Worm (Caenorhabditis elegans) whole organism, late embryonic: Measurements from ENCODE around the gene pfn-3.

Source experiments
- F13H6.1 ChIP-seq: sonication (generic microtip); optimal IDR thresholded peaks from 2 replicates; lab custom pipeline; 2016; ENCODE audit warnings: missing genetic modification characterization, missing compliant biosample characterization
- K09A11.1 ChIP-seq: sonication (generic microtip); optimal IDR thresholded peaks from 2 replicates; lab custom pipeline; 2017; ENCODE audit warnings: antibody characterized with exemption, mild to moderate bottlenecking, missing genetic modification characterization, missing compliant biosample characterization; ENCODE audit not compliant: insufficient read depth
- T23F11.4 ChIP-seq: fragments of 200-800 bp; sonication (Bioruptor generic); optimal IDR thresholded peaks from 2 replicates; lab custom pipeline; 2018; ENCODE audit warnings: mild to moderate bottlenecking, missing genetic modification characterization, missing compliant biosample characterization
- Y22D7AL.16 ChIP-seq: sonication (generic microtip); optimal IDR thresholded peaks from 2 replicates; lab custom pipeline; 2016; ENCODE audit warnings: missing genetic modification characterization, missing compliant biosample characterization
- ama-1 ChIP-seq: fragments of 150-350 bp; optimal IDR thresholded peaks from 2 replicates; lab custom pipeline; 2014
- ceh-14 ChIP-seq: sonication (generic microtip); optimal IDR thresholded peaks from 2 replicates; lab custom pipeline; 2016; ENCODE audit warnings: missing genotype, missing genetic modification characterization, missing compliant biosample characterization
- ceh-18 ChIP-seq: sonication (generic microtip); optimal IDR thresholded peaks from 2 replicates; lab custom pipeline; 2016; ENCODE audit warnings: missing genetic modification characterization, missing compliant biosample characterization
- ceh-24 ChIP-seq: sonication (generic microtip); optimal IDR thresholded peaks from 2 replicates; lab custom pipeline; 2016; ENCODE audit warnings: mild to moderate bottlenecking, missing genetic modification characterization, missing compliant biosample characterization
- ceh-31 ChIP-seq: sonication (generic microtip); optimal IDR thresholded peaks from 2 replicates; lab custom pipeline; 2016; ENCODE audit warnings: missing genetic modification characterization, missing compliant biosample characterization
- ceh-34 ChIP-seq: sonication (generic microtip); optimal IDR thresholded peaks from 2 replicates; lab custom pipeline; 2016; ENCODE audit warnings: mild to moderate bottlenecking, missing genetic modification characterization, missing compliant biosample characterization
- ceh-6 ChIP-seq: fragments of 200-800 bp; sonication (Bioruptor generic); optimal IDR thresholded peaks from 2 replicates; lab custom pipeline; 2018; ENCODE audit warnings: mild to moderate bottlenecking, missing genetic modification characterization, missing compliant biosample characterization
- che-1 ChIP-seq: sonication (generic microtip); optimal IDR thresholded peaks from 2 replicates; lab custom pipeline; 2016; ENCODE audit warnings: mild to moderate bottlenecking, missing genetic modification characterization, missing compliant biosample characterization
- elt-2 ChIP-seq: sonication (generic microtip); optimal IDR thresholded peaks from 2 replicates; lab custom pipeline; 2016; ENCODE audit warnings: missing genetic modification reagents, missing genetic modification characterization, missing compliant biosample characterization
- fax-1 ChIP-seq: sonication (generic microtip); optimal IDR thresholded peaks from 2 replicates; lab custom pipeline; 2016; ENCODE audit warnings: missing genotype, missing genetic modification characterization, missing compliant biosample characterization
- fkh-10 ChIP-seq: fragments of 150-350 bp; optimal IDR thresholded peaks from 2 replicates; lab custom pipeline; 2014; ENCODE audit warnings: missing biosample characterization, missing genetic modification reagents, missing genetic modification characterization
- hlh-15 ChIP-seq: sonication (generic microtip); optimal IDR thresholded peaks from 2 replicates; lab custom pipeline; 2016; ENCODE audit warnings: missing genetic modification characterization, missing compliant biosample characterization
- hlh-30 ChIP-seq: sonication (generic microtip); optimal IDR thresholded peaks from 2 replicates; lab custom pipeline; 2017; ENCODE audit warnings: antibody characterized with exemption, missing genetic modification characterization, missing compliant biosample characterization; ENCODE audit not compliant: insufficient read depth
- hlh-8 ChIP-seq: sonication (generic microtip); optimal IDR thresholded peaks from 2 replicates; lab custom pipeline; 2016; ENCODE audit warnings: missing genotype, missing genetic modification characterization, missing compliant biosample characterization
- madf-2 ChIP-seq: sonication (generic microtip); optimal IDR thresholded peaks from 2 replicates; lab custom pipeline; 2017; ENCODE audit warnings: missing genetic modification characterization, missing compliant biosample characterization
- nfya-1 ChIP-seq: sonication (generic microtip); optimal IDR thresholded peaks from 2 replicates; lab custom pipeline; 2017; ENCODE audit warnings: missing genetic modification characterization, mild to moderate bottlenecking, missing compliant biosample characterization, antibody characterized with exemption, moderate library complexity
- nhr-11 ChIP-seq: fragments of 150-350 bp; optimal IDR thresholded peaks from 2 replicates; lab custom pipeline; 2014; ENCODE audit warnings: missing biosample characterization, missing genetic modification characterization
- npax-4 ChIP-seq: sonication (generic microtip); optimal IDR thresholded peaks from 2 replicates; lab custom pipeline; 2016; ENCODE audit warnings: missing genetic modification characterization, missing compliant biosample characterization
- pqm-1 ChIP-seq: sonication (generic microtip); optimal IDR thresholded peaks from 2 replicates; lab custom pipeline; 2016; ENCODE audit warnings: missing genetic modification characterization, missing compliant biosample characterization
- ref-2 ChIP-seq: sonication (generic microtip); optimal IDR thresholded peaks from 2 replicates; lab custom pipeline; 2016; ENCODE audit warnings: missing genetic modification characterization, missing compliant biosample characterization
- rnt-1 ChIP-seq: sonication (generic microtip); optimal IDR thresholded peaks from 2 replicates; lab custom pipeline; 2016; ENCODE audit warnings: missing genetic modification characterization, missing compliant biosample characterization
- sdc-2 ChIP-seq: sonication (generic microtip); optimal IDR thresholded peaks from 2 replicates; lab custom pipeline; 2016; ENCODE audit warnings: missing genotype, missing genetic modification characterization, missing compliant biosample characterization
- sox-2 ChIP-seq: fragments of 200-800 bp; sonication (Bioruptor generic); IDR thresholded peaks from 2 replicates; pipeline ENCODE4 v1.3.6; 2022; ENCODE audit warnings: missing genetic modification reagents, missing genetic modification characterization, missing compliant biosample characterization
- sox-4 ChIP-seq: sonication (generic microtip); optimal IDR thresholded peaks from 2 replicates; lab custom pipeline; 2017; ENCODE audit warnings: mild to moderate bottlenecking, missing genetic modification characterization, inconsistent platforms, missing compliant biosample characterization
- tbx-2 ChIP-seq: sonication (generic microtip); optimal IDR thresholded peaks from 2 replicates; lab custom pipeline; 2016; ENCODE audit warnings: missing genetic modification characterization, missing compliant biosample characterization
- tbx-7 ChIP-seq: sonication (generic microtip); optimal IDR thresholded peaks from 2 replicates; lab custom pipeline; 2016; ENCODE audit warnings: missing genotype, missing genetic modification characterization, missing compliant biosample characterization
- unc-3 ChIP-seq, 2 experiments: fragments of 200-800 bp in 1 of 2; sonication (Bioruptor generic) in 1 of 2; sonication (generic microtip) in 1 of 2; conservative IDR thresholded peaks in 1 of 2; optimal IDR thresholded peaks in 1 of 2; 2 replicates each; pipeline versions ENCODE4 v1.3.6 to Lab custom; 2016 to 2022; ENCODE audit warnings: missing compliant biosample characterization in 2 of 2, missing genetic modification characterization in 2 of 2, missing genetic modification reagents in 1 of 2
- unc-42 ChIP-seq: sonication (generic microtip); optimal IDR thresholded peaks from 2 replicates; lab custom pipeline; 2016; ENCODE audit warnings: missing genotype, missing genetic modification characterization, missing compliant biosample characterization
- unc-55 ChIP-seq: sonication (generic microtip); optimal IDR thresholded peaks from 2 replicates; lab custom pipeline; 2017; ENCODE audit warnings: missing biosample characterization, missing genetic modification reagents, missing genetic modification characterization
- unc-86 ChIP-seq: sonication (generic microtip); optimal IDR thresholded peaks from 2 replicates; lab custom pipeline; 2016; ENCODE audit warnings: missing genetic modification characterization, missing compliant biosample characterization

Gene pfn-3

DNA sequence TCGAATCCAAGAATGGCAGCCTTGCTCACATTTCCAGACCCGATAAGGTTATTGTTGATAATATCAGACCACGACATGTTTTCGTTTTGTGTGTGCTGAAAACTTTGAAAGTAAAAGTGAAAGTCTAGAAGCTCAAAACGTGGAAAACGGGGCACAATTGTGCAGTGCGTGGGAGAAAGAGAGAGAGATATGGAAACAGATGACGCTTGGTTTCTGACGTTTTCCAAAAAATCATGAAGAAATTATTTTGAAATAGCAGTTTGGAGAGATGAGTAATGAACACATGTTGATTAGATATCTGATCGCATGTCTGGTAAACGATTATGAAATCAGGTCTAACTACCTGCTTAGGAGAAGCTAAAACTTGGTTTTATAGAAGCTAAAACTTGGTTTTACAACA lies at the start of gene pfn-3:
Gene pfn-3, minus strand, starts transcription at position 101 of the 400 bp plus-strand sequence.
- TF ChIP-seq che-1 (tag; lab: Kevin White, UChicago) (no peak), hlh-15 (no peak), unc-55 (GFP tag; lab: Kevin White, UChicago) (peak; percentile 23)

ce11 chrX:1128503-1129036 lies 48.1 kb upstream of the pfn-3 start, which contains the start of gene snx-1:
Gene snx-1 (plus strand): TSS chrX:1128986.
- no peak for TF ChIP-seq F13H6.1 (tag; lab: Kevin White, UChicago)
- peak; percentile 24 for TF ChIP-seq nfya-1 (tag; lab: Kevin White, UChicago)
- TF ChIP-seq tbx-2 (tag; lab: Kevin White, UChicago): peak; percentile 11
- peak; percentile 6 for TF ChIP-seq hlh-8 (tag; lab: Kevin White, UChicago)
- peak; percentile 18 for TF ChIP-seq unc-42 (tag; lab: Kevin White, UChicago)
- TF ChIP-seq ceh-6 (GFP tag; lab: Kevin White, UChicago): peak; percentile 6
- TF ChIP-seq T23F11.4: no peak
- no peak for TF ChIP-seq rnt-1 (tag; lab: Kevin White, UChicago)
- peak; percentile 36 for TF ChIP-seq ref-2 (tag; lab: Kevin White, UChicago)
- peak; percentile 38 for TF ChIP-seq ceh-31
- TF ChIP-seq hlh-30 (tag; lab: Kevin White, UChicago): peak; percentile 51
- no peak for TF ChIP-seq fkh-10 (GFP tag; lab: Kevin White, UChicago)
- TF ChIP-seq sox-4 (tag; lab: Kevin White, UChicago): no peak
- peak; percentile 41 for TF ChIP-seq sdc-2
- peak; percentile 35 for TF ChIP-seq ceh-18 (tag; lab: Kevin White, UChicago)

- no peak for TF ChIP-seq ama-1
- TF ChIP-seq ref-2 (tag; lab: Kevin White, UChicago): no peak
- no peak for TF ChIP-seq hlh-8 (tag; lab: Kevin White, UChicago)
- TF ChIP-seq npax-4 (tag; lab: Kevin White, UChicago): no peak
- TF ChIP-seq ceh-14 (tag; lab: Kevin White, UChicago): no peak
- no peak for TF ChIP-seq K09A11.1
- TF ChIP-seq ceh-24 (tag; lab: Kevin White, UChicago): no peak
- no peak for TF ChIP-seq ceh-34 (tag; lab: Kevin White, UChicago)
- no peak for TF ChIP-seq fax-1 (tag; lab: Kevin White, UChicago)
- TF ChIP-seq rnt-1 (tag; lab: Kevin White, UChicago): no peak
- no peak for TF ChIP-seq T23F11.4
- TF ChIP-seq tbx-7 (tag; lab: Kevin White, UChicago): no peak
- no peak for TF ChIP-seq pqm-1 (tag; lab: Kevin White, UChicago)
- no peak for TF ChIP-seq madf-2
Observed at ce11 chrX:1126207-1126606, 45.8 kb upstream of the pfn-3 start.

DNA sequence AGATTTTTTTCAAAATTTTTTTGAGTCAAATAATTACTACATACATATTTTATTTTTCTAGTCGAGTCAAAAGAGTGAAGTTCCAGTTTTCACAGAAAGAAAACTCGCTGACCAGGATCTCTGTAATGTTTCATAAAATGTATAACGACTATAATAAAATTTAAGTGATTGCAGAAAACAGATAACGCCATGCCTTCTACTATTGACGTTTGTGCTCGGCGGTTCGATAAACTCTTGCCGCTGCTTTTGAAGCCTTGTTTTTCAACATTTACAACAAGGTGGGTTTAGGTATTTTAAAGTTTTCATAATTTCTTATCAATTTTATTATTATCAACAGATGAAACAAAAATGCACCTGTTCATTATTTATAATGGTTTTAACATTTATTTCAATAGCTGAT lies 45.0 kb upstream of the pfn-3 start, which contains the start of gene lmp-2:
Gene lmp-2, plus strand, starts transcription at position 190 of the 400 bp plus-strand sequence.
- TF ChIP-seq nhr-11 (tag; lab: Kevin White, UChicago): no peak
- TF ChIP-seq elt-2 (tag; lab: Kevin White, UChicago): no peak
- no peak for TF ChIP-seq unc-86
- no peak for TF ChIP-seq hlh-8 (tag; lab: Kevin White, UChicago)
- no peak for TF ChIP-seq K09A11.1
- no peak for TF ChIP-seq Y22D7AL.16 (tag; lab: Kevin White, UChicago)
- no peak for TF ChIP-seq nfya-1 (tag; lab: Kevin White, UChicago)
- TF ChIP-seq ceh-6 (GFP tag; lab: Kevin White, UChicago): no peak
- no peak for TF ChIP-seq unc-3 (GFP tag; conservative IDR thresholded peaks at IDR 0.05; lab: Robert Waterston, UW)
- TF ChIP-seq unc-3 (tag; optimal IDR thresholded peaks at IDR 0.05; lab: Kevin White, UChicago): no peak

DNA sequence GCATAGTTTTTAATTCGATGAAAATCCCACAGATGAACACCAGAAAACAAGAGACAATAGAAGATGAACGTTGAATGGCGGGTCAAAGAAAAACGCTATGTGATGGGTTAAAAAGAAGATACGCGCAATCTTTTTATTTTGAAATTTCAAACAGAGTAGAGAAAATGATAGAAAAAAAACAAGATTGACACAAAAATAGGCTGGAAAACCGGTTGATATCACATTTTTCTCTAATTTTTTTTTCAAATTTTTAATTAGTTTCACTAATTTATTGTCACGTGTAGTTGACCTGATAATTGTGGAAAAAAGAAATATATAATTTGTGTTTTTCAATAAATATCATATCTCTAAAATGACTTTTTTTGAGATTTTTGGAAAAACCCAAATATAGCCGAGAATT lies 43.7 kb upstream of the pfn-3 start, which contains the start of gene C05D9.9:
Gene C05D9.9, minus strand, starts transcription at position 101 of the 400 bp plus-strand sequence.
- TF ChIP-seq sox-2 (GFP tag; lab: Robert Waterston, UW): no peak
